Worm (Caenorhabditis elegans): ENCODE measurements around the gene pph-2.

DNA sequence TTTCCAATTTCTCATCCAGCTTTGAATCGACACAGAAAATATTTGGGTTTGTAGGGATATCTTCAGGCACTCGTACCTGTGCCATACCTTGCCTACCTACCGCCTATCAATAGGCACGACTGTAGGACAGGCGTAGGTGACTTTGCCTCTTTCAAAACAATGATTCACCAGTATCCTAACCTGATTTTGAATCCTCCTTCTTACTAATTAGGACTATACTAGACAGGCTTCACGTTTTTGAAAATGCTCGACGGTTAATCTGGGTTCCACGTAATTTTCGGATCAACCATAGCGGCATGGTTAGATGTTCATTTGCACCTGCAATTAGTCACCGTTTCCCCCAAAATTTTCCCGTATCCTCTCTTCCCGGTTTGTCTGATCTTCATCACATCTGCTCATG lies 9.1 kb downstream of the pph-2 start:
- TF ChIP-seq aly-1 (tag; optimal IDR thresholded peaks at IDR 0.05), result no peak
- TF ChIP-seq flt-1 (GFP tag; IDR thresholded peaks at IDR 0.05), result no peak
- TF ChIP-seq ama-1 (optimal IDR thresholded peaks at IDR 0.05), result no peak
- TF ChIP-seq sea-1 (GFP tag; conservative IDR thresholded peaks at IDR 0.05), result no peak
- no peak for TF ChIP-seq B0310.2 (tag; optimal IDR thresholded peaks at IDR 0.05)
- TF ChIP-seq hmbx-1 (tag; optimal IDR thresholded peaks at IDR 0.05), result no peak
